Worm (Caenorhabditis elegans) whole organism, L4 larva: ENCODE data around the gene mltn-9.

ENCODE experiments used
- duxl-1 ChIP-seq: sonication (generic microtip); optimal IDR thresholded peaks from 2 replicates; lab custom pipeline; 2016; ENCODE audit warnings: mild to moderate bottlenecking, missing genetic modification characterization, moderate library complexity, missing compliant biosample characterization; ENCODE audit not compliant: poor library complexity
- fos-1 ChIP-seq: fragments of 150-350 bp; optimal IDR thresholded peaks from 2 replicates; lab custom pipeline; 2014; ENCODE audit warnings: missing biosample characterization, missing genetic modification characterization
- lin-1 ChIP-seq: fragments of 200-800 bp; sonication (Bioruptor generic); IDR thresholded peaks from 2 replicates; pipeline ENCODE4 v1.3.6; 2022; ENCODE audit warnings: missing genetic modification reagents, missing genetic modification characterization, missing compliant biosample characterization
- nhr-11 ChIP-seq: fragments of 150-350 bp; optimal IDR thresholded peaks from 2 replicates; lab custom pipeline; 2014; ENCODE audit warnings: missing biosample characterization, missing genetic modification characterization
- nhr-237 ChIP-seq: sonication (generic microtip); optimal IDR thresholded peaks from 2 replicates; lab custom pipeline; 2017; ENCODE audit warnings: missing biosample characterization, missing genetic modification characterization
- nhr-6 ChIP-seq: fragments of 150-350 bp; optimal IDR thresholded peaks from 2 replicates; lab custom pipeline; 2014; ENCODE audit warnings: missing biosample characterization, missing genetic modification characterization
- php-3 ChIP-seq: fragments of 200-800 bp; sonication (Bioruptor generic); IDR thresholded peaks from 2 replicates; pipeline ENCODE4 v1.3.6; 2022; ENCODE audit warnings: missing genetic modification reagents, missing genetic modification characterization, missing compliant biosample characterization
- snpc-4 ChIP-seq: fragments of 150-350 bp; optimal IDR thresholded peaks from 2 replicates; lab custom pipeline; 2014; ENCODE audit warnings: missing biosample characterization, missing genetic modification characterization
- tra-1 ChIP-seq: fragments of 200-800 bp; sonication (Bioruptor generic); IDR thresholded peaks from 2 replicates; pipeline ENCODE4 v1.3.6; 2022; ENCODE audit warnings: missing genetic modification reagents, missing genetic modification characterization, missing compliant biosample characterization
- unc-62 ChIP-seq, 3 experiments: fragments of 150-350 bp in 1 of 3; sonication (generic microtip); optimal IDR thresholded peaks in 2 of 3; peaks in 1 of 3; 1 replicate in 1 of 3; 2 replicates in 2 of 3; lab custom pipeline; 2014 to 2017; ENCODE audit warnings: missing biosample characterization in 3 of 3, missing genetic modification characterization in 3 of 3, missing genetic modification reagents in 3 of 3, missing genotype in 1 of 3
- zag-1 ChIP-seq: fragments of 150-350 bp; optimal IDR thresholded peaks from 2 replicates; lab custom pipeline; 2014; ENCODE audit warnings: missing biosample characterization, missing genetic modification characterization
- zip-2 ChIP-seq: fragments of 150-350 bp; optimal IDR thresholded peaks from 2 replicates; lab custom pipeline; 2014; ENCODE audit warnings: missing biosample characterization, missing genetic modification characterization
- ztf-11 ChIP-seq: fragments of 150-350 bp; optimal IDR thresholded peaks from 2 replicates; lab custom pipeline; 2014; ENCODE audit warnings: missing biosample characterization, missing genetic modification characterization

ce11 chrII:14627330-14627729 lies 11.5 kb downstream of the mltn-9 start, which contains the start of gene tag-297:
- no peak for TF ChIP-seq nhr-6 (tag; lab: Kevin White, UChicago)
- TF ChIP-seq php-3, result no peak
- TF ChIP-seq nhr-237 (tag; lab: Kevin White, UChicago), result no peak
- no peak for TF ChIP-seq snpc-4
- no peak for TF ChIP-seq zag-1 (tag; lab: Kevin White, UChicago)
- no peak for TF ChIP-seq nhr-11 (tag; lab: Kevin White, UChicago)
- TF ChIP-seq fos-1, result no peak
- TF ChIP-seq zip-2 (tag; lab: Kevin White, UChicago), result no peak
- TF ChIP-seq unc-62 (GFP tag; optimal IDR thresholded peaks at IDR 0.05 in 1 of 2; lab: Kevin White, UChicago), result no peak
- TF ChIP-seq unc-62 (tag; optimal IDR thresholded peaks at IDR 0.05; lab: Kevin White, UChicago), result no peak
- no peak for TF ChIP-seq duxl-1 (tag; lab: Kevin White, UChicago)
- no peak for TF ChIP-seq ztf-11
- TF ChIP-seq lin-1 (GFP tag; lab: Robert Waterston, UW), result no peak
- no peak for TF ChIP-seq tra-1 (GFP tag; lab: Robert Waterston, UW)
